Fruit fly (Drosophila melanogaster): Measurements from ENCODE around the gene Wdr82.

- TF ChIP-seq Pif1B (GFP tag; optimal IDR thresholded peaks at IDR 0.05) (no peak), fd96Ca (GFP tag; IDR thresholded peaks at IDR 0.05) (no peak), rn (GFP tag; IDR thresholded peaks at IDR 0.05) (no peak), CG8159 (tag; optimal IDR thresholded peaks at IDR 0.05) (no peak)
Observed at dm6 chr2L:8394840-8395239, 20.6 kb downstream of the Wdr82 start, which contains the start of gene Peritrophin-15b.
